Fruit fly (Drosophila melanogaster): ENCODE results near the gene CG14671.
A peak's percentile ranks its signal among the peaks of the same experiment; 100 is the strongest.

Gene CG14671

DNA sequence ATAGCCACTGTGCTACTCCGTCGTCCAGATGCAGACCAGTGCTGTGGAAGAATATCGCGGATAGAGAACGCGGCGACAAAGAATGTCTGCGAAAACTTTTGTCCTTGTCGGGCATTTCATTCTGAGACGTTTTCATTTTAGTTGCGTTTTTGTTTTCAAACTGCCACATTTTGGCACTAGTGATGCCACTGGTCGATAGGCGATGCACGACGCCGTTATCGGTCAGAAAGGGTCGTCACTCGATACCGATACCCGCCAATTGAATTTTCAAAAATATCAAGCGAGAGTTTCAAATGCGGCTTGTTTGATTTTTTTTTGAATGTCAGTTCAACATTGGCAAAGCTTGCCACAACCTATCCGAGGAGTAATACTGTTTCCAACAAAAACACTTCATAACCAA is 14.2 kb downstream of the CG14671 start (continued):
- TF ChIP-seq sug (tag; optimal IDR thresholded peaks at IDR 0.05) = no peak
- TF ChIP-seq wor (GFP tag; IDR thresholded peaks at IDR 0.05) = no peak
- TF ChIP-seq exex (tag; optimal IDR thresholded peaks at IDR 0.05) = no peak
- no peak for TF ChIP-seq salm (tag; optimal IDR thresholded peaks at IDR 0.05)
- no peak for TF ChIP-seq CG33557 (GFP tag; optimal IDR thresholded peaks at IDR 0.05)
- no peak for TF ChIP-seq fu2 (GFP tag; optimal IDR thresholded peaks at IDR 0.05)
- no peak for TF ChIP-seq ttk (GFP tag; IDR thresholded peaks at IDR 0.05)
- no peak for TF ChIP-seq CG3065 (GFP tag; optimal IDR thresholded peaks at IDR 0.05)
- peak; percentile 41; the same call in 1 of the 3 replicates for TF ChIP-seq mld (GFP tag; IDR thresholded peaks at IDR 0.05; ENCODE audit: partially characterized antibody)
- TF ChIP-seq Lhr (GFP tag; optimal IDR thresholded peaks at IDR 0.05) = no peak
- no peak for TF ChIP-seq grn (GFP tag; optimal IDR thresholded peaks at IDR 0.05)
- TF ChIP-seq tll (GFP tag; optimal IDR thresholded peaks at IDR 0.05) = no peak
- TF ChIP-seq gcm (GFP tag; optimal IDR thresholded peaks at IDR 0.05) = no peak
- peak; percentile 91 for TF ChIP-seq Myb (GFP tag; optimal IDR thresholded peaks at IDR 0.05)
- no peak for TF ChIP-seq ase (GFP tag; IDR thresholded peaks at IDR 0.05)
- no peak for TF ChIP-seq MESR4 (GFP tag; optimal IDR thresholded peaks at IDR 0.05)
- TF ChIP-seq Adf1 (GFP tag; IDR thresholded peaks at IDR 0.05) = no peak
- no peak for TF ChIP-seq ind (GFP tag; optimal IDR thresholded peaks at IDR 0.05)
- TF ChIP-seq Elba2 (GFP tag; optimal IDR thresholded peaks at IDR 0.05) = no peak
- TF ChIP-seq CG10321 (GFP tag; IDR thresholded peaks at IDR 0.05) = no peak
- no peak for TF ChIP-seq CG9817 (tag; optimal IDR thresholded peaks at IDR 0.05)
- peak; percentile 69 for TF ChIP-seq CG34224 (GFP tag; IDR thresholded peaks at IDR 0.05; ENCODE audit: partially characterized antibody)
- TF ChIP-seq Nf-YB (GFP tag; optimal IDR thresholded peaks at IDR 0.05) = no peak
- no peak for TF ChIP-seq CrebB (tag; optimal IDR thresholded peaks at IDR 0.05)
- TF ChIP-seq Nf-YA (GFP tag; IDR thresholded peaks at IDR 0.05) = no peak
- TF ChIP-seq Dref (GFP tag; IDR thresholded peaks at IDR 0.05) = peak; percentile 90
- TF ChIP-seq CG11560 (tag; IDR thresholded peaks at IDR 0.05) = 0 out of 3 replicates have a peak, but pooled peaks have one; percentile 42
- 0 out of 4 replicates have a peak, but pooled peaks have one; percentile 55 for TF ChIP-seq chinmo (GFP tag; IDR thresholded peaks at IDR 0.05; ENCODE audit: partially characterized antibody)
- TF ChIP-seq CG7786 (GFP tag; optimal IDR thresholded peaks at IDR 0.05) = no peak
- peak; percentile 28 for TF ChIP-seq phol (tag; optimal IDR thresholded peaks at IDR 0.05)
- no peak for TF ChIP-seq Ada2b (GFP tag; IDR thresholded peaks at IDR 0.05)
- TF ChIP-seq stwl (tag; optimal IDR thresholded peaks at IDR 0.05) = peak; percentile 59
- no peak for TF ChIP-seq CG10654 (GFP tag; optimal IDR thresholded peaks at IDR 0.05)
- no peak for TF ChIP-seq CG11504 (tag; optimal IDR thresholded peaks at IDR 0.05)
- no peak for TF ChIP-seq fd96Cb (tag; optimal IDR thresholded peaks at IDR 0.05)
- TF ChIP-seq dysf (GFP tag; IDR thresholded peaks at IDR 0.05) = no peak
- no peak for TF ChIP-seq sc (optimal IDR thresholded peaks at IDR 0.05)
- no peak for TF ChIP-seq sc (GFP tag; optimal IDR thresholded peaks at IDR 0.05)
- TF ChIP-seq CG4360 (GFP tag; IDR thresholded peaks at IDR 0.05) = no peak
- no peak for TF ChIP-seq D19A (tag; optimal IDR thresholded peaks at IDR 0.05)
- TF ChIP-seq cas (GFP tag; IDR thresholded peaks at IDR 0.05) = no peak
- TF ChIP-seq dimm (GFP tag; IDR thresholded peaks at IDR 0.05) = no peak
- TF ChIP-seq CkIIα-i1 (GFP tag; IDR thresholded peaks at IDR 0.05) = no peak
- no peak for TF ChIP-seq CG12299 (tag; optimal IDR thresholded peaks at IDR 0.05)
- no peak for TF ChIP-seq CG12391 (tag; optimal IDR thresholded peaks at IDR 0.05)
- no peak for TF ChIP-seq so (GFP tag; IDR thresholded peaks at IDR 0.05)
- peak; percentile 70 for TF ChIP-seq BEAF-32 (GFP tag; optimal IDR thresholded peaks at IDR 0.05)
- TF ChIP-seq HHEX (GFP tag; optimal IDR thresholded peaks at IDR 0.05) = no peak
- TF ChIP-seq MTF-1 (GFP tag; optimal IDR thresholded peaks at IDR 0.05; ENCODE audit: borderline replicate concordance) = no peak
- no peak for TF ChIP-seq zen (tag; optimal IDR thresholded peaks at IDR 0.05)
- TF ChIP-seq tup (GFP tag; optimal IDR thresholded peaks at IDR 0.05) = no peak
